Worm (Caenorhabditis elegans) whole organism, early embryonic: ENCODE data around the gene M28.9.

Experiments used
- B0310.2 ChIP-seq: sonication (generic microtip); optimal IDR thresholded peaks from 2 replicates; lab custom pipeline; 2016; ENCODE audit warnings: mild to moderate bottlenecking, missing genetic modification characterization, missing compliant biosample characterization
- F13C5.2 ChIP-seq: sonication (generic microtip); optimal IDR thresholded peaks from 2 replicates; lab custom pipeline; 2017; ENCODE audit warnings: mild to moderate bottlenecking, missing genetic modification characterization, inconsistent platforms, missing compliant biosample characterization
- aly-1 ChIP-seq: sonication (generic microtip); optimal IDR thresholded peaks from 2 replicates; lab custom pipeline; 2016; ENCODE audit warnings: missing genetic modification characterization, missing compliant biosample characterization
- ama-1 ChIP-seq: fragments of 150-350 bp; optimal IDR thresholded peaks from 2 replicates; lab custom pipeline; 2014
- ceh-13 ChIP-seq: fragments of 200-800 bp; sonication (Bioruptor generic); optimal IDR thresholded peaks from 2 replicates; lab custom pipeline; 2018; ENCODE audit warnings: mild to moderate bottlenecking, missing genetic modification characterization, missing compliant biosample characterization
- ceh-36 ChIP-seq: sonication (generic microtip); optimal IDR thresholded peaks from 2 replicates; lab custom pipeline; 2016; ENCODE audit warnings: missing genetic modification characterization, inconsistent platforms, missing compliant biosample characterization
- ets-7 ChIP-seq: sonication (generic microtip); optimal IDR thresholded peaks from 2 replicates; lab custom pipeline; 2016; ENCODE audit warnings: missing genotype, missing genetic modification characterization, missing compliant biosample characterization
- flt-1 ChIP-seq: fragments of 200-800 bp; sonication (Bioruptor generic); IDR thresholded peaks from 2 replicates; pipeline ENCODE4 v1.3.6; 2022; ENCODE audit warnings: missing genetic modification characterization, missing compliant biosample characterization
- hmbx-1 ChIP-seq: sonication (generic microtip); optimal IDR thresholded peaks from 2 replicates; lab custom pipeline; 2016; ENCODE audit warnings: mild to moderate bottlenecking, missing genetic modification characterization, missing compliant biosample characterization
- hmg-4 ChIP-seq: fragments of 200-800 bp; sonication (Bioruptor generic); optimal IDR thresholded peaks from 2 replicates; lab custom pipeline; 2018; ENCODE audit warnings: mild to moderate bottlenecking, missing genetic modification characterization, missing compliant biosample characterization
- hnd-1 ChIP-seq: sonication (generic microtip); optimal IDR thresholded peaks from 2 replicates; lab custom pipeline; 2016; ENCODE audit warnings: missing genetic modification characterization, missing compliant biosample characterization
- pes-1 ChIP-seq: fragments of 200-800 bp; sonication (Bioruptor generic); IDR thresholded peaks from 2 replicates; pipeline ENCODE4 v1.3.6; 2022; ENCODE audit warnings: missing genetic modification reagents, missing genetic modification characterization, missing compliant biosample characterization
- scrt-1 ChIP-seq: fragments of 200-800 bp; sonication (Bioruptor generic); IDR thresholded peaks from 2 replicates; pipeline ENCODE4 v1.3.6; 2022; ENCODE audit warnings: missing genetic modification characterization, missing compliant biosample characterization
- sea-1 ChIP-seq: fragments of 200-800 bp; sonication (Bioruptor generic); conservative IDR thresholded peaks from 2 replicates; pipeline ENCODE4 v1.3.6; 2022; ENCODE audit warnings: missing genetic modification characterization, missing compliant biosample characterization
- tbx-11 ChIP-seq: fragments of 200-800 bp; sonication (Bioruptor generic); IDR thresholded peaks from 2 replicates; pipeline ENCODE4 v1.3.6; 2022; ENCODE audit warnings: missing genetic modification characterization, missing compliant biosample characterization
- tbx-37 ChIP-seq: fragments of 200-800 bp; sonication (Bioruptor generic); conservative IDR thresholded peaks from 2 replicates; pipeline ENCODE4 v1.3.6; 2022; ENCODE audit warnings: missing genetic modification reagents, missing genetic modification characterization, missing compliant biosample characterization
- tra-4 ChIP-seq: sonication (generic microtip); optimal IDR thresholded peaks from 2 replicates; lab custom pipeline; 2017; ENCODE audit warnings: missing genetic modification characterization, missing compliant biosample characterization

M28.9 gene

DNA sequence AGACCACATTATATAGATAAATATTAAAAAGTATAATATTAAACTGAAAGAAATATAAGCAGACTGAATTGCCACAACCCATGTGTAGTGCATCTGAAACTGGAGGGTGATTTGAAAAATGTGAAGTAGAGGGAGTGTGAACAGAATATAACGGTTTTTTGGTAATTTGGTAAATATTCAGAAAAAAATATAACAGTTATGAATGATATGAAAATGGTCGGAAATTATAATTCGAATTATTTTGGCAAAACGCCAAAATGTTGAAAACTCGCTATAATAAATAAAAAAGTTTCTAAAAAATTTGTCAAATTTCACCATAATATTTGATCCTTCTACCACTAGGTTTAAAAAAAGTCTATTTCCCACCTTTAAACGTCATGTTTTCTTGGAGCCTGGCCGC is 37.0 kb upstream of the M28.9 start, which contains the start of gene srv-2:
TSS of gene srv-2 (minus strand) at position 101 of the 400 bp plus-strand sequence.
- TF ChIP-seq pes-1 (no peak), B0310.2 (tag; lab: Kevin White, UChicago) (no peak), F13C5.2 (no peak), hmbx-1 (tag; lab: Kevin White, UChicago) (no peak), ama-1 (no peak), ceh-13 (GFP tag; lab: Kevin White, UChicago) (no peak), hmg-4 (GFP tag; lab: Kevin White, UChicago) (no peak), tbx-37 (GFP tag; lab: Robert Waterston, UW) (no peak), flt-1 (no peak), ets-7 (tag; lab: Kevin White, UChicago) (no peak), tra-4 (tag; lab: Kevin White, UChicago) (no peak), sea-1 (GFP tag; lab: Robert Waterston, UW) (no peak), aly-1 (tag; lab: Kevin White, UChicago) (no peak), hnd-1 (tag; lab: Kevin White, UChicago) (no peak), ceh-36 (tag; lab: Kevin White, UChicago) (no peak)

DNA sequence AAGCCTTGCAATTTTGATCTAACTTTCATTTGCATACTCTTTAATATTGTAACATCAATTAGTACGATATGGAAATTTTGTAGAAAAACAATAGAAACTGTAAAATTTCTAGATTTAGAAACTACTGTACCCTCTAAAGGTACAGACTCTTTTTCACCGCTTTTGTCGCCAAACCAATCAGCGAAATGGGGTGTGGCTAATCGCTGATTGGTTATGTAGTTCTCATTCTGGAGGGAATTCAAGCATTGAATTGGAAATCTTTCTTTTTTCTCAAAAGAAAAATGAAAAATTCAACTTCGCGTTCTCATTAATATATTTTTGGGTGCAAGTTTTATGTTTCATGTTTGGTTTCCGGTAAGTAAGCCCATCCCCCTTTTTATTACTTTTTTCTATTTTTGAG is 35.6 kb upstream of the M28.9 start:
- TF ChIP-seq B0310.2 (tag; lab: Kevin White, UChicago) (no peak), ceh-36 (tag; lab: Kevin White, UChicago) (no peak), ama-1 (no peak), aly-1 (tag; lab: Kevin White, UChicago) (no peak), pes-1 (no peak), sea-1 (GFP tag; lab: Robert Waterston, UW) (no peak), hmg-4 (GFP tag; lab: Kevin White, UChicago) (no peak), scrt-1 (GFP tag; lab: Robert Waterston, UW) (no peak), flt-1 (no peak), tbx-37 (GFP tag; lab: Robert Waterston, UW) (no peak), ceh-13 (GFP tag; lab: Kevin White, UChicago) (no peak)

DNA sequence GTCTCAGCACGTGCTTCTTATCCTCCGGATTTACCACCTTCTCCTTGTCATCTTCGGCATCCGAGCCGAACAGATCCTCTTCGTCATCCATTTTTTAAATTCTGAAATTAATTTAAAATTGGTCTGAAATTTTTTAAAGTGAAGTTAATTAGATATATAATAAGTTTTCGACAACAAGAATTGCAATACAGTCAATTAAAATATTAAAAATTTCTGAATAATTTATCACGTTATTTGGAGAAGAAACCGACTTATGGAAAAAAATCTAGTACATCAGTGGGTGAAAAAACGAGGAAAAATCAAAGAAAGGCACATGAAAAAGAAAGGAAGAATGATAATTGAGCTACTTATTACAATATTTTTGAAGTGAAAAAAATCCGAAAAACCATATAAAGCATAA is 33.7 kb upstream of the M28.9 start, which contains the start of gene taf-13:
TSS of gene taf-13 (minus strand) at position 101 of the 400 bp plus-strand sequence.
- TF ChIP-seq ceh-36 (tag; lab: Kevin White, UChicago) = no peak
- TF ChIP-seq tra-4 (tag; lab: Kevin White, UChicago) = no peak
- no peak for TF ChIP-seq flt-1
- TF ChIP-seq tbx-11 = no peak
- TF ChIP-seq ets-7 (tag; lab: Kevin White, UChicago) = no peak
- TF ChIP-seq sea-1 (GFP tag; lab: Robert Waterston, UW) = no peak
- no peak for TF ChIP-seq ceh-13 (GFP tag; lab: Kevin White, UChicago)
- TF ChIP-seq tbx-37 (GFP tag; lab: Robert Waterston, UW) = no peak
- no peak for TF ChIP-seq pes-1
- TF ChIP-seq scrt-1 (GFP tag; lab: Robert Waterston, UW) = no peak
- TF ChIP-seq B0310.2 (tag; lab: Kevin White, UChicago) = no peak
- TF ChIP-seq hmbx-1 (tag; lab: Kevin White, UChicago) = no peak
- no peak for TF ChIP-seq hnd-1 (tag; lab: Kevin White, UChicago)
- TF ChIP-seq hmg-4 (GFP tag; lab: Kevin White, UChicago) = no peak
- TF ChIP-seq aly-1 (tag; lab: Kevin White, UChicago) = no peak
- no peak for TF ChIP-seq F13C5.2
- no peak for TF ChIP-seq ama-1

- TF ChIP-seq hmg-4 (GFP tag; lab: Kevin White, UChicago) = no peak
- TF ChIP-seq ceh-36 (tag; lab: Kevin White, UChicago) = no peak
- TF ChIP-seq ama-1 = no peak
- TF ChIP-seq tra-4 (tag; lab: Kevin White, UChicago) = no peak
- TF ChIP-seq F13C5.2 = no peak
- TF ChIP-seq flt-1 = no peak
- no peak for TF ChIP-seq hmbx-1 (tag; lab: Kevin White, UChicago)
- TF ChIP-seq scrt-1 (GFP tag; lab: Robert Waterston, UW) = no peak
- no peak for TF ChIP-seq ets-7 (tag; lab: Kevin White, UChicago)
- no peak for TF ChIP-seq tbx-37 (GFP tag; lab: Robert Waterston, UW)
- no peak for TF ChIP-seq ceh-13 (GFP tag; lab: Kevin White, UChicago)
- no peak for TF ChIP-seq aly-1 (tag; lab: Kevin White, UChicago)
- TF ChIP-seq B0310.2 (tag; lab: Kevin White, UChicago) = no peak
- no peak for TF ChIP-seq tbx-11
Observed at ce11 chrII:10607238-10607961, 31.8 kb upstream of the M28.9 start, which contains the start of gene ccm-3. Gene ccm-3, minus strand, starts transcription at chrII:10607275.

DNA sequence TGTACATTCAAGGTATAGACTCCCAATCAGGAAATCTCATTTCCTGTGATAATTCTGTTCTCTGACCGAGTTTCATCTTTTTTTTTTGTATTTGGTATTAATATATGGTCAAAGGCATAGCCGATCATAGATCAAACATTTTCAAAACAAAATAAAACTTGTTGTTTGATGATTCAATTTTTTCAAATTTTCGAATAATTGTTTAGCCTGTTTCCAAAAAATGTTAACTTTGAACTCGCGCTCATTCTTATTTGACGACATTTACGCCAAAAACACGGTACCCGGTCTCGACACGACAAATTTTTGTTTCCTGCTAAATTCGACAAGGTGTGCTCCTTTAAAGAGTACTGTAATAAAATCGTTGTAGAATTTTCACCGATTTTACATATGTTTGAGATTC is 30.4 kb upstream of the M28.9 start:
- no peak for TF ChIP-seq F13C5.2
- TF ChIP-seq hmbx-1 (tag; lab: Kevin White, UChicago) = no peak

- TF ChIP-seq ceh-36 (tag; lab: Kevin White, UChicago) (no peak), pes-1 (no peak), B0310.2 (tag; lab: Kevin White, UChicago) (no peak), ceh-13 (GFP tag; lab: Kevin White, UChicago) (no peak)
Observed at ce11 chrII:10612743-10613142, 26.5 kb upstream of the M28.9 start, which contains the start of gene C14A4.12. Gene C14A4.12, plus strand, starts transcription at chrII:10613043.

- TF ChIP-seq hmbx-1 (tag; lab: Kevin White, UChicago) (no peak), ceh-36 (tag; lab: Kevin White, UChicago) (no peak), flt-1 (no peak), hmg-4 (GFP tag; lab: Kevin White, UChicago) (no peak), F13C5.2 (no peak), ceh-13 (GFP tag; lab: Kevin White, UChicago) (no peak), sea-1 (GFP tag; lab: Robert Waterston, UW) (no peak), tbx-37 (GFP tag; lab: Robert Waterston, UW) (no peak), pes-1 (no peak), B0310.2 (tag; lab: Kevin White, UChicago) (no peak), scrt-1 (GFP tag; lab: Robert Waterston, UW) (no peak), tbx-11 (no peak), tra-4 (tag; lab: Kevin White, UChicago) (no peak), ama-1 (no peak), ets-7 (tag; lab: Kevin White, UChicago) (no peak), aly-1 (tag; lab: Kevin White, UChicago) (no peak)
Observed at ce11 chrII:10618157-10618556, 21.1 kb upstream of the M28.9 start, which contains the start of gene C14A4.13. Gene C14A4.13, plus strand, starts transcription at chrII:10618457.
